Fruit fly (Drosophila melanogaster) whole organism, wandering third instar larva: ENCODE data around the gene CG2818.

Source experiments
- Abd-B ChIP-seq: fragments of >200 bp; optimal IDR thresholded peaks from 2 replicates; lab custom pipeline; 2017; ENCODE audit warnings: missing biosample characterization, missing genetic modification characterization
- CG9705 ChIP-seq: fragments of 200-800 bp; sonication (Bioruptor generic); optimal IDR thresholded peaks from 2 replicates; lab custom pipeline; 2018; ENCODE audit warnings: missing biosample characterization, mild to moderate bottlenecking, missing genetic modification characterization
- dl ChIP-seq, 2 experiments: fragments of 175-275, 200-275 bp in 1 of 2; fragments of 200-275 bp in 1 of 2; sonication (Bioruptor generic); optimal IDR thresholded peaks; lab custom pipeline; 2018; ENCODE audit warnings: mild to moderate bottlenecking in 2 of 2, missing biosample characterization in 2 of 2, missing genetic modification characterization in 2 of 2, moderate library complexity in 2 of 2; ENCODE audit not compliant: partially characterized antibody in 2 of 2, insufficient read depth in 1 of 2
- foxo ChIP-seq, 2 experiments: fragments of 200-800 bp; sonication (Bioruptor generic); optimal IDR thresholded peaks; 2 replicates in 1 of 2; 3 replicates in 1 of 2; lab custom pipeline; 2016 to 2017; ENCODE audit warnings: missing biosample characterization in 2 of 2, missing genetic modification characterization in 2 of 2
- tai ChIP-seq: sonication (Bioruptor generic); optimal IDR thresholded peaks from 2 replicates; lab custom pipeline; 2016; ENCODE audit warnings: missing biosample characterization, missing genetic modification characterization

- TF ChIP-seq tai (GFP tag; lab: Kevin White, UChicago), result no peak
- TF ChIP-seq dl (GFP tag; optimal IDR thresholded peaks at IDR 0.05; lab: Kevin White, UChicago; ENCODE audit: insufficient read depth in 1 of 2, partially characterized antibody in 2 of 2), result no peak
- TF ChIP-seq Abd-B (GFP tag; lab: Kevin White, UChicago), result no peak
- no peak for TF ChIP-seq foxo (GFP tag; optimal IDR thresholded peaks at IDR 0.05; lab: Kevin White, UChicago)
- no peak for TF ChIP-seq CG9705 (GFP tag; lab: Kevin White, UChicago)
Measured at dm6 chr2L:3670481-3670880, 42.7 kb upstream of the CG2818 start, which contains the start of gene Sfp24Bc.
